Worm (Caenorhabditis elegans) whole organism, early embryonic: ENCODE data around the gene C45B2.8.
A peak's percentile ranks its signal among the peaks of the same experiment; 100 is the strongest.

Experiments used
- B0310.2 ChIP-seq: sonication (generic microtip); optimal IDR thresholded peaks from 2 replicates; lab custom pipeline; 2016; ENCODE audit warnings: mild to moderate bottlenecking, missing genetic modification characterization, missing compliant biosample characterization
- F13C5.2 ChIP-seq: sonication (generic microtip); optimal IDR thresholded peaks from 2 replicates; lab custom pipeline; 2017; ENCODE audit warnings: mild to moderate bottlenecking, missing genetic modification characterization, inconsistent platforms, missing compliant biosample characterization
- aly-1 ChIP-seq: sonication (generic microtip); optimal IDR thresholded peaks from 2 replicates; lab custom pipeline; 2016; ENCODE audit warnings: missing genetic modification characterization, missing compliant biosample characterization
- ama-1 ChIP-seq: fragments of 150-350 bp; optimal IDR thresholded peaks from 2 replicates; lab custom pipeline; 2014
- ceh-13 ChIP-seq: fragments of 200-800 bp; sonication (Bioruptor generic); optimal IDR thresholded peaks from 2 replicates; lab custom pipeline; 2018; ENCODE audit warnings: mild to moderate bottlenecking, missing genetic modification characterization, missing compliant biosample characterization
- ceh-36 ChIP-seq: sonication (generic microtip); optimal IDR thresholded peaks from 2 replicates; lab custom pipeline; 2016; ENCODE audit warnings: missing genetic modification characterization, inconsistent platforms, missing compliant biosample characterization
- ets-7 ChIP-seq: sonication (generic microtip); optimal IDR thresholded peaks from 2 replicates; lab custom pipeline; 2016; ENCODE audit warnings: missing genotype, missing genetic modification characterization, missing compliant biosample characterization
- flt-1 ChIP-seq: fragments of 200-800 bp; sonication (Bioruptor generic); IDR thresholded peaks from 2 replicates; pipeline ENCODE4 v1.3.6; 2022; ENCODE audit warnings: missing genetic modification characterization, missing compliant biosample characterization
- hmbx-1 ChIP-seq: sonication (generic microtip); optimal IDR thresholded peaks from 2 replicates; lab custom pipeline; 2016; ENCODE audit warnings: mild to moderate bottlenecking, missing genetic modification characterization, missing compliant biosample characterization
- hmg-4 ChIP-seq: fragments of 200-800 bp; sonication (Bioruptor generic); optimal IDR thresholded peaks from 2 replicates; lab custom pipeline; 2018; ENCODE audit warnings: mild to moderate bottlenecking, missing genetic modification characterization, missing compliant biosample characterization
- hnd-1 ChIP-seq: sonication (generic microtip); optimal IDR thresholded peaks from 2 replicates; lab custom pipeline; 2016; ENCODE audit warnings: missing genetic modification characterization, missing compliant biosample characterization
- pes-1 ChIP-seq: fragments of 200-800 bp; sonication (Bioruptor generic); IDR thresholded peaks from 2 replicates; pipeline ENCODE4 v1.3.6; 2022; ENCODE audit warnings: missing genetic modification reagents, missing genetic modification characterization, missing compliant biosample characterization
- scrt-1 ChIP-seq: fragments of 200-800 bp; sonication (Bioruptor generic); IDR thresholded peaks from 2 replicates; pipeline ENCODE4 v1.3.6; 2022; ENCODE audit warnings: missing genetic modification characterization, missing compliant biosample characterization
- sea-1 ChIP-seq: fragments of 200-800 bp; sonication (Bioruptor generic); conservative IDR thresholded peaks from 2 replicates; pipeline ENCODE4 v1.3.6; 2022; ENCODE audit warnings: missing genetic modification characterization, missing compliant biosample characterization
- tbx-11 ChIP-seq: fragments of 200-800 bp; sonication (Bioruptor generic); IDR thresholded peaks from 2 replicates; pipeline ENCODE4 v1.3.6; 2022; ENCODE audit warnings: missing genetic modification characterization, missing compliant biosample characterization
- tbx-37 ChIP-seq: fragments of 200-800 bp; sonication (Bioruptor generic); conservative IDR thresholded peaks from 2 replicates; pipeline ENCODE4 v1.3.6; 2022; ENCODE audit warnings: missing genetic modification reagents, missing genetic modification characterization, missing compliant biosample characterization
- tra-4 ChIP-seq: sonication (generic microtip); optimal IDR thresholded peaks from 2 replicates; lab custom pipeline; 2017; ENCODE audit warnings: missing genetic modification characterization, missing compliant biosample characterization

The C45B2.8 gene

DNA sequence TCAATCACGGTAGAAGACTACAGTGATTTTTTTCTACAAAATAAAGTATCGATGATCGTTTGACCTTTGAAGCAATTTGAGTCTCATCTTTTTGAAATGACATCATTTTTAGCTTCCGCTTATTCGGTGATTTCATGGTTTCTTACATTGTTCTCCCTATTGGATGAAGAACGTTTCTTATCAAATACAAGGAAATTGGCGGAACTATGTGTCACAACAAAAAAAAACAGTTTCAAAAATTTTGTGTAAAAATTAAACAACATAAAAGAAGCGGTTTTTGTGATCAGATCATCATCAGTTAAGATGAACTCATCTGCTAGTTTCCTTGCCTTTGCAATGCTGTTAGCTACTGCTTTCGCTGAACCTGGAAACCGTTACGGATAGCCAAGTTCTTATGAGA lies at the start of gene C45B2.8:
TSS of gene C45B2.8 (plus strand) at position 301 of the 400 bp plus-strand sequence.
- no peak for TF ChIP-seq aly-1 (tag; lab: Kevin White, UChicago)
- TF ChIP-seq ceh-36 (tag; lab: Kevin White, UChicago), result no peak
- TF ChIP-seq hmg-4 (GFP tag; lab: Kevin White, UChicago), result no peak
- no peak for TF ChIP-seq tra-4
- TF ChIP-seq sea-1 (GFP tag; lab: Robert Waterston, UW), result no peak
- TF ChIP-seq hnd-1 (tag; lab: Kevin White, UChicago), result no peak
- no peak for TF ChIP-seq tbx-37 (GFP tag; lab: Robert Waterston, UW)
- no peak for TF ChIP-seq scrt-1 (GFP tag; lab: Robert Waterston, UW)
- TF ChIP-seq ets-7, result no peak
- no peak for TF ChIP-seq B0310.2 (tag; lab: Kevin White, UChicago)

DNA sequence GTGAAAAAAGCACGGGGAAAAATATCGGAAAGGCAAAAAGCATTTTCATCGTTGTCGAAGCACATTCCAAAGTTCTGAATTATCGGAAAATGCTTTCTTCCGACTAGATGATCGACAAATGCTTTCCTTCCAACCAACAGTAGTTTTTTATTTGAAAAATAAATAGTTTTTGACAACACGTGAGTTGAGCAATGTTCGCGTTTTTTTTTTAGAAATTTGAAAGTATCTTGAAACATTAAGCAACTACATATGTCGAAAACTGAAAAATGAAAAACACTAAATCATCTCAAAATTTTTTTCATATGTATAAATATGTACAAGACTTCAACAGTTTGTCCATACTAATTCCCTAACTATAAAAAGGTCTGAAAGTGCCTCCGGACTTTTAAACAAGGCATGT lies 48.2 kb upstream of the C45B2.8 start, which contains the start of gene hsp-25:
TSS of gene hsp-25 (minus strand) at position 101 of the 400 bp plus-strand sequence.
- no peak for TF ChIP-seq ceh-36 (tag; lab: Kevin White, UChicago)
- no peak for TF ChIP-seq sea-1 (GFP tag; lab: Robert Waterston, UW)
- no peak for TF ChIP-seq scrt-1 (GFP tag; lab: Robert Waterston, UW)
- TF ChIP-seq aly-1 (tag; lab: Kevin White, UChicago), result no peak
- no peak for TF ChIP-seq hmbx-1 (tag; lab: Kevin White, UChicago)
- no peak for TF ChIP-seq F13C5.2 (tag; lab: Kevin White, UChicago)
- TF ChIP-seq tbx-11 (GFP tag; lab: Robert Waterston, UW), result no peak
- TF ChIP-seq tra-4, result no peak
- TF ChIP-seq ceh-13 (GFP tag; lab: Kevin White, UChicago), result no peak
- TF ChIP-seq ama-1 (lab: Kevin White, UChicago), result no peak
- no peak for TF ChIP-seq flt-1 (GFP tag; lab: Robert Waterston, UW)
- TF ChIP-seq B0310.2 (tag; lab: Kevin White, UChicago), result no peak
- TF ChIP-seq ets-7, result no peak
- no peak for TF ChIP-seq hnd-1 (tag; lab: Kevin White, UChicago)
- TF ChIP-seq pes-1 (GFP tag; lab: Robert Waterston, UW), result no peak
- TF ChIP-seq tbx-37 (GFP tag; lab: Robert Waterston, UW), result no peak
- TF ChIP-seq hmg-4 (GFP tag; lab: Kevin White, UChicago), result no peak

DNA sequence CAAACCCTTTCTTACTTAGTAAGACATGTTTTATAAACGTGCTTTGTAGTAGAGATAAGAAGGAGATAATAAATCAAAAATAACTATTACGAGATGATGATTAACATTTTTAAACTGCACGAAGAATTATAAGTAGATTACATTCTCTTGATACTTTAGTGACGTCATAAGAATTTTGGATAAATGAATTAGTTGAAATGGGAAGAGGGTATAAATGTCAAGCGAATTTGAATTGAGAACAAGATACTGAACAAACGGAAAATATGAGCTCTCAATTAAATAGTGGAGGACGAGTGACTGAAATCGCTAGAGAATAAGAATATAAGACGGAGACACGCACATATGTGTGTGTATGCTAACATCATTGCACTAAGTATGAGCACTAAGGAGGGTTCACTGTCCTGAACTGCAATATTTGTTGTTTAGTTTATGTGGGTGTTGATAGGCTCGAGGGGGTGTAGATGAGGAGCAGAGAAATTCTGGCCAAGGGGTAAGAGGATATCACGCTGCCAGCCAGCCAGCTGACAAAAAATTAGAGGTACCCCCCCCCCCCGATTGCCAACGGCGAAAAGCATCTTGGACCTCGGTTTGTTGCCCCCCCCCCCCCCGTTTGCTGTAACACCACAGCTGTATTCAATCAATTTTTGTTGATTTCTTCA lies 47.2 kb upstream of the C45B2.8 start:
- TF ChIP-seq ceh-36 (tag; lab: Kevin White, UChicago), result no peak
- peak; percentile 56 for TF ChIP-seq hmg-4 (GFP tag; lab: Kevin White, UChicago)

DNA sequence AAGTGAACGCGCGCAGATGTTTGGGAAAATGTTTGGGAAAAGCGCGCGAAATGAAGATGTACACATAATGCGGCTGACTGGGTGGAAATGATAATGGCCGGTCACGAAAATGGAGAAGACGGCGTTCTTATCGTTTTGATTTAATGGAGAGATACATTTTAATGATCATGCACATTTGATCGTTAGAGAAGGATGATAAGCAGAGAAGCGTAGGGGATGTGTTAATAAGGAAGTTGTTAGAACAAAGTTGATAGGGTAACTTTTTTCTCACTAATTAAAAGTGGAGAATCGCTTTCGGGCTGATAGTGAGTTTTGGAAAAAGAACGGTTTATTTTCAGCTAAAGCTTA lies 46.7 kb upstream of the C45B2.8 start:
- TF ChIP-seq B0310.2 (tag; lab: Kevin White, UChicago) (no peak), ceh-36 (tag; lab: Kevin White, UChicago) (no peak), sea-1 (GFP tag; lab: Robert Waterston, UW) (no peak), tbx-11 (GFP tag; lab: Robert Waterston, UW) (no peak), hmg-4 (GFP tag; lab: Kevin White, UChicago) (no peak)

DNA sequence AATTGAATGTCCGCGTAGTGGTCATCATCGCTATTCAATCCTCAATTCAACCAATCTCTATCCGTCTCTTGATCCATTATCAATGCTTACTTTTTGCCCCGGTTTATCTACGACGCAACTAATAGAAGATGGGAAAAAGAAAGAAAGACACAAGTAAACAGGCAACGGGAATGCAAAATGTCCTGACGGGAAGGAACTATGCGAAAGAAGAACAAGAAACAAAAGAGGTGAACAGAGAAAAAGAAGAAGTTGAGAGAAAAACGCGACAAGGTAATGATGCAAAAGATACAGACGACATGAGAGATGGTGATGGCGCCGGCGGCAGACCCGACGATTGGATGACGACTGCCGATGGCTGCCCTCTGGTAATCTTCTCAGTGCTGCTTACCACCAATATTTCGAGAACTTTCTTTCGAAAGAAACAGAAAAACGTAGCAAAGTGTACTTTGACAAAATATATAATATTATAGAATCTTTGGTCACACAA lies 45.7 kb upstream of the C45B2.8 start:
- no peak for TF ChIP-seq ets-7
- TF ChIP-seq hmg-4 (GFP tag; lab: Kevin White, UChicago), result no peak
- TF ChIP-seq scrt-1 (GFP tag; lab: Robert Waterston, UW), result no peak
- TF ChIP-seq sea-1 (GFP tag; lab: Robert Waterston, UW), result no peak
- no peak for TF ChIP-seq ceh-36 (tag; lab: Kevin White, UChicago)
- TF ChIP-seq aly-1 (tag; lab: Kevin White, UChicago), result no peak
- TF ChIP-seq tbx-37 (GFP tag; lab: Robert Waterston, UW), result no peak
- TF ChIP-seq tbx-11 (GFP tag; lab: Robert Waterston, UW), result no peak
- no peak for TF ChIP-seq hmbx-1 (tag; lab: Kevin White, UChicago)
- no peak for TF ChIP-seq ama-1 (lab: Kevin White, UChicago)
- TF ChIP-seq flt-1 (GFP tag; lab: Robert Waterston, UW), result no peak
- TF ChIP-seq tra-4, result no peak
- no peak for TF ChIP-seq pes-1 (GFP tag; lab: Robert Waterston, UW)
- TF ChIP-seq B0310.2 (tag; lab: Kevin White, UChicago), result no peak
- no peak for TF ChIP-seq F13C5.2 (tag; lab: Kevin White, UChicago)
- TF ChIP-seq ceh-13 (GFP tag; lab: Kevin White, UChicago), result no peak
- TF ChIP-seq hnd-1 (tag; lab: Kevin White, UChicago), result no peak

DNA sequence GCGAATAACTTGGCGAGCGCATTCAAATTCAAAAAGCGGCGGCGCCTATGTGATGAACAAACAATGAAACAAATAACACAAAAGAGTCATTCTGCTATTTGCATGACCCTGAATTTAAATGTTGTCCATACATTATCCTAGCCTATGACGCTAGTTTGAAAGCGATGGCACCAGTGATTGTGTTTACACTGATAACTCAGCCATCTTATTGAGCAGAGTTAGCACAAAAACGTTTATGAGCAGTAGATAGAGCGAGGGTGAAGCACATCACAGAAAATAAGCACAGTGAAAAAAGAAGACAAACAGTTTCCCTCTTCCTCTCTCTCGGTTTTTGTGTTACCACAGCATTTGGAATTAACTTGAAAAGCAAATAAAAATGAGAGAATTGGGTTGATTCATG lies 44.5 kb upstream of the C45B2.8 start:
- no peak for TF ChIP-seq tbx-37 (GFP tag; lab: Robert Waterston, UW)

DNA sequence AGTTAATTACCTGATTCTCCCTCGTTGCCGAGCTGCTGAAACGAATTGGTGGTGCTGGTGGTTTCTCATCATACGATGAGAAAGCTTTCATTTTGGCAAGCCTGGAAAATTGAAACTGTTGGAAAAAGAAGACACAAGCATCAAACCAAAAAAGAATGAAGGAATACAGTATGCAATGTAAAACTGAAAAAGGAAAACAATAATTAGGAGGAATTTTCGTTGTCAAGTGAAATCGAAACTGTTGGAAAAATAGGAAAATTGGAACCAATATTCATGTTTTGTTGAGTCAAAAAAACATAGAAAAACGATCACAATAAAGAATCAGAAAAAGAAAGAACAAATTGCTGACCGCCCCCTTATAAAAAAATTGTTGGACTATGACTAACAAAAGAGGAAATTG lies 39.3 kb upstream of the C45B2.8 start, which contains the start of gene pak-1:
TSS of gene pak-1 (minus strand) at position 101 of the 400 bp plus-strand sequence.
- TF ChIP-seq tbx-37 (GFP tag; lab: Robert Waterston, UW), result no peak
- no peak for TF ChIP-seq ama-1 (lab: Kevin White, UChicago)
- TF ChIP-seq pes-1 (GFP tag; lab: Robert Waterston, UW), result no peak
- TF ChIP-seq sea-1 (GFP tag; lab: Robert Waterston, UW), result no peak
- no peak for TF ChIP-seq tbx-11 (GFP tag; lab: Robert Waterston, UW)
- TF ChIP-seq aly-1 (tag; lab: Kevin White, UChicago), result no peak

DNA sequence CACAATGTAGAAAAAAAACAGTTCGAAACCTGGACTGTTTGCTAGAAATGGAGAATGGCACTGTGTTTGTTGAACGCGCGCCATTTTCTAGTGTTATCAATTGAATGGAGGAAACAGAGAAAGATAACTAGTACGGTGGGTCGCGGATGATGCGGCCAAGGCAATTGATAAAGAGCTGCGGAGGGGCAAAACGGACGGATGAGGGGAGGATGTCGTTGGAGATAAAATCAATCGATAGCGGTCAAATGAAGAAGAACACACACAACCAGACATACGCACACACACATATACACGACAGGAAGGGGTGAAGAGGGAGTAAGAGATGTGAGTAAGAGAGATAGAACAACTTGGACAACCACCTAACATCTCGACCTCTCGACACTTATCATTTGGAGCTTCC lies 37.7 kb upstream of the C45B2.8 start:
- TF ChIP-seq tbx-37 (GFP tag; lab: Robert Waterston, UW) (no peak), flt-1 (GFP tag; lab: Robert Waterston, UW) (no peak), F13C5.2 (tag; lab: Kevin White, UChicago) (no peak), sea-1 (GFP tag; lab: Robert Waterston, UW) (no peak), ets-7 (no peak), pes-1 (GFP tag; lab: Robert Waterston, UW) (no peak), ama-1 (lab: Kevin White, UChicago) (no peak), B0310.2 (tag; lab: Kevin White, UChicago) (no peak), hmg-4 (GFP tag; lab: Kevin White, UChicago) (no peak), aly-1 (tag; lab: Kevin White, UChicago) (no peak), ceh-36 (tag; lab: Kevin White, UChicago) (no peak), hmbx-1 (tag; lab: Kevin White, UChicago) (no peak), tbx-11 (GFP tag; lab: Robert Waterston, UW) (no peak), scrt-1 (GFP tag; lab: Robert Waterston, UW) (no peak), hnd-1 (tag; lab: Kevin White, UChicago) (no peak), ceh-13 (GFP tag; lab: Kevin White, UChicago) (no peak), tra-4 (no peak)
